Worm (Caenorhabditis elegans) whole organism, L4 larva: ENCODE measurements around the gene fozi-1.

Source experiments
- D1046.2 ChIP-seq: fragments of 200-800 bp; sonication (Bioruptor generic); IDR thresholded peaks from 2 replicates; pipeline ENCODE4 v1.3.6; 2022; ENCODE audit warnings: missing genetic modification characterization, missing compliant biosample characterization
- F49E8.2 ChIP-seq: sonication (generic microtip); optimal IDR thresholded peaks from 2 replicates; lab custom pipeline; 2016; ENCODE audit warnings: missing compliant biosample characterization, mild to moderate bottlenecking, missing genetic modification characterization, borderline replicate concordance
- T20F7.1 ChIP-seq: fragments of 200-800 bp; sonication (Bioruptor generic); optimal IDR thresholded peaks from 2 replicates; lab custom pipeline; 2018; ENCODE audit warnings: mild to moderate bottlenecking, missing genetic modification characterization, missing compliant biosample characterization
- ZK546.5 ChIP-seq, 2 experiments: sonication (generic microtip); optimal IDR thresholded peaks; 2 replicates each; lab custom pipeline; 2017; ENCODE audit warnings: missing biosample characterization in 2 of 2, missing genetic modification characterization in 2 of 2
- aha-1 ChIP-seq: fragments of 150-350 bp; peaks from one replicate; lab custom pipeline; 2014; ENCODE audit warnings: missing biosample characterization, missing genetic modification characterization
- ceh-32 ChIP-seq: sonication (generic microtip); optimal IDR thresholded peaks from 2 replicates; lab custom pipeline; 2016; ENCODE audit warnings: mild to moderate bottlenecking, missing genetic modification characterization, missing compliant biosample characterization; ENCODE audit not compliant: poor library complexity
- ceh-44 ChIP-seq: fragments of 200-800 bp; sonication (Bioruptor generic); IDR thresholded peaks from 2 replicates; pipeline ENCODE4 v1.3.6; 2022; ENCODE audit warnings: missing genetic modification reagents, missing genetic modification characterization, missing compliant biosample characterization
- dmd-8 ChIP-seq: fragments of 200-800 bp; sonication (Bioruptor generic); IDR thresholded peaks from 2 replicates; pipeline ENCODE4 v1.3.6; 2022; ENCODE audit warnings: missing genetic modification characterization, missing compliant biosample characterization
- dmd-9 ChIP-seq: fragments of 200-800 bp; sonication (Bioruptor generic); IDR thresholded peaks from 2 replicates; pipeline ENCODE4 v1.3.6; 2022; ENCODE audit warnings: missing genetic modification reagents, missing genetic modification characterization, missing compliant biosample characterization
- dpl-1 ChIP-seq: fragments of 150-350 bp; optimal IDR thresholded peaks from 2 replicates; lab custom pipeline; 2014; ENCODE audit warnings: missing biosample characterization, missing genetic modification reagents, missing genetic modification characterization
- dve-1 ChIP-seq: sonication (generic microtip); optimal IDR thresholded peaks from 2 replicates; lab custom pipeline; 2017; ENCODE audit warnings: antibody characterized with exemption, mild to moderate bottlenecking, missing genetic modification characterization, missing compliant biosample characterization; ENCODE audit not compliant: insufficient read depth
- fos-1 ChIP-seq: fragments of 150-350 bp; optimal IDR thresholded peaks from 2 replicates; lab custom pipeline; 2014; ENCODE audit warnings: missing biosample characterization, missing genetic modification characterization
- gei-8 ChIP-seq: fragments of 200-800 bp; sonication (Bioruptor generic); optimal IDR thresholded peaks from 2 replicates; lab custom pipeline; 2018; ENCODE audit warnings: mild to moderate bottlenecking, missing genetic modification characterization, missing compliant biosample characterization
- hlh-11 ChIP-seq: fragments of 200-800 bp; sonication (Bioruptor generic); optimal IDR thresholded peaks from 2 replicates; lab custom pipeline; 2018; ENCODE audit warnings: mild to moderate bottlenecking, missing genetic modification characterization, missing compliant biosample characterization
- jun-1 ChIP-seq: fragments of 150-350 bp; optimal IDR thresholded peaks from 2 replicates; lab custom pipeline; 2014; ENCODE audit warnings: missing biosample characterization, missing genetic modification reagents, missing genetic modification characterization
- lin-1 ChIP-seq: fragments of 200-800 bp; sonication (Bioruptor generic); IDR thresholded peaks from 2 replicates; pipeline ENCODE4 v1.3.6; 2022; ENCODE audit warnings: missing genetic modification reagents, missing genetic modification characterization, missing compliant biosample characterization
- lir-3 ChIP-seq: sonication (generic microtip); optimal IDR thresholded peaks from 2 replicates; lab custom pipeline; 2016; ENCODE audit warnings: mild to moderate bottlenecking, missing genetic modification characterization, missing compliant biosample characterization
- lsy-2 ChIP-seq, 2 experiments: fragments of 150-350 bp in 1 of 2; sonication (generic microtip) in 1 of 2; optimal IDR thresholded peaks; 2 replicates each; lab custom pipeline; 2014 to 2017; ENCODE audit warnings: missing biosample characterization in 2 of 2, missing genetic modification characterization in 2 of 2
- mdt-29 ChIP-seq: fragments of 200-800 bp; sonication (Bioruptor generic); IDR thresholded peaks from 2 replicates; pipeline ENCODE4 v1.3.6; 2022; ENCODE audit warnings: missing genetic modification reagents, missing genetic modification characterization, missing compliant biosample characterization
- mep-1 ChIP-seq: fragments of 150-350 bp; sonication (generic microtip); optimal IDR thresholded peaks from 3 replicates; lab custom pipeline; 2014; ENCODE audit warnings: missing biosample characterization, missing genetic modification characterization
- mes-2 ChIP-seq: sonication (generic microtip); optimal IDR thresholded peaks from 2 replicates; lab custom pipeline; 2016; ENCODE audit warnings: missing genotype, mild to moderate bottlenecking, missing genetic modification characterization, missing compliant biosample characterization; ENCODE audit not compliant: poor library complexity, severe bottlenecking
- mxl-2 ChIP-seq: fragments of 200-800 bp; sonication (Bioruptor generic); conservative IDR thresholded peaks from 2 replicates; pipeline ENCODE4 v1.3.6; 2022; ENCODE audit warnings: missing genetic modification reagents, missing genetic modification characterization, missing compliant biosample characterization
- nhr-42 ChIP-seq: fragments of 200-800 bp; sonication (Bioruptor generic); IDR thresholded peaks from 2 replicates; pipeline ENCODE4 v1.3.6; 2022; ENCODE audit warnings: missing genetic modification characterization, missing compliant biosample characterization
- nhr-48 ChIP-seq: sonication (generic microtip); optimal IDR thresholded peaks from 2 replicates; lab custom pipeline; 2016; ENCODE audit warnings: mild to moderate bottlenecking, missing genetic modification characterization, missing compliant biosample characterization
- php-3 ChIP-seq: fragments of 200-800 bp; sonication (Bioruptor generic); IDR thresholded peaks from 2 replicates; pipeline ENCODE4 v1.3.6; 2022; ENCODE audit warnings: missing genetic modification reagents, missing genetic modification characterization, missing compliant biosample characterization
- rbr-2 ChIP-seq: sonication (generic microtip); optimal IDR thresholded peaks from 2 replicates; lab custom pipeline; 2016; ENCODE audit warnings: missing genotype, missing genetic modification characterization, missing compliant biosample characterization
- saeg-2 ChIP-seq: fragments of 200-800 bp; sonication (Bioruptor generic); IDR thresholded peaks from 2 replicates; pipeline ENCODE4 v1.3.6; 2022; ENCODE audit warnings: missing genetic modification reagents, missing genetic modification characterization, missing compliant biosample characterization
- set-16 ChIP-seq: fragments of 200-800 bp; sonication (Bioruptor generic); IDR thresholded peaks from 2 replicates; pipeline ENCODE4 v1.3.6; 2022; ENCODE audit warnings: missing genetic modification reagents, missing genetic modification characterization, missing compliant biosample characterization
- tag-97 ChIP-seq: fragments of 200-800 bp; sonication (Bioruptor generic); IDR thresholded peaks from 2 replicates; pipeline ENCODE4 v1.3.6; 2022; ENCODE audit warnings: missing genetic modification characterization, missing compliant biosample characterization
- unc-62 ChIP-seq, 3 experiments: fragments of 150-350 bp in 1 of 3; sonication (generic microtip); optimal IDR thresholded peaks in 2 of 3; peaks in 1 of 3; 1 replicate in 1 of 3; 2 replicates in 2 of 3; lab custom pipeline; 2014 to 2017; ENCODE audit warnings: missing biosample characterization in 3 of 3, missing genetic modification characterization in 3 of 3, missing genetic modification reagents in 3 of 3, missing genotype in 1 of 3
- zip-11 ChIP-seq: fragments of 200-800 bp; sonication (Bioruptor generic); IDR thresholded peaks from 2 replicates; pipeline ENCODE4 v1.3.6; 2022; ENCODE audit warnings: missing genetic modification characterization, missing compliant biosample characterization
- ztf-7 ChIP-seq: fragments of 150-350 bp; optimal IDR thresholded peaks from 2 replicates; lab custom pipeline; 2014; ENCODE audit warnings: missing biosample characterization, missing genetic modification characterization

Gene fozi-1

ce11 chrIII:9331084-9331564, 49.5 kb downstream of the fozi-1 start, which contains the start of gene ufc-1:
Gene ufc-1 (plus strand): TSS chrIII:9331514.
- TF ChIP-seq saeg-2 (GFP tag; lab: Robert Waterston, UW) (no peak), rbr-2 (tag; lab: Kevin White, UChicago) (no peak), lir-3 (tag; lab: Kevin White, UChicago) (no peak), dve-1 (tag; lab: Kevin White, UChicago) (peak; percentile 14), ztf-7 (tag; lab: Kevin White, UChicago) (no peak), mes-2 (peak; percentile 61), tag-97 (GFP tag; lab: Robert Waterston, UW) (no peak), dpl-1 (GFP tag; lab: Kevin White, UChicago) (peak; percentile 4), T20F7.1 (no peak), jun-1 (tag; lab: Kevin White, UChicago) (no peak), nhr-48 (tag; lab: Kevin White, UChicago) (no peak), hlh-11 (tag; lab: Kevin White, UChicago) (no peak), aha-1 (peak; percentile 43), set-16 (GFP tag; lab: Robert Waterston, UW) (no peak), ceh-32 (tag; lab: Kevin White, UChicago) (no peak), lsy-2 (tag; optimal IDR thresholded peaks at IDR 0.05; lab: Kevin White, UChicago) (peak in 1 of 2 experiments; percentile 68), gei-8 (GFP tag; lab: Kevin White, UChicago) (no peak), dmd-8 (no peak), lin-1 (GFP tag; lab: Robert Waterston, UW) (no peak)

- TF ChIP-seq ZK546.5 (tag; optimal IDR thresholded peaks at IDR 0.05; lab: Kevin White, UChicago), result no peak
Observed at ce11 chrIII:9334174-9334573, 52.6 kb downstream of the fozi-1 start, which contains the start of gene elo-4. Gene elo-4 (minus strand): TSS chrIII:9334274.

ce11 chrIII:9335076-9335475, 53.5 kb downstream of the fozi-1 start:
- TF ChIP-seq mxl-2 (GFP tag; lab: Robert Waterston, UW) (no peak), dmd-9 (GFP tag; lab: Robert Waterston, UW) (no peak), php-3 (GFP tag; lab: Robert Waterston, UW) (no peak)

ce11 chrIII:9336807-9337206, 55.2 kb downstream of the fozi-1 start:
- peak in 1 of 2 experiments; percentile 95 for TF ChIP-seq unc-62 (GFP tag; optimal IDR thresholded peaks at IDR 0.05 in 1 of 2; lab: Kevin White, UChicago)
- TF ChIP-seq unc-62 (tag; optimal IDR thresholded peaks at IDR 0.05; lab: Kevin White, UChicago), result no peak
- TF ChIP-seq nhr-42 (GFP tag; lab: Robert Waterston, UW), result no peak

ce11 chrIII:9337968-9338367, 56.4 kb downstream of the fozi-1 start:
- TF ChIP-seq D1046.2 (no peak), unc-62 (GFP tag; optimal IDR thresholded peaks at IDR 0.05 in 1 of 2; lab: Kevin White, UChicago) (peak in 1 of 2 experiments; percentile 92), unc-62 (tag; optimal IDR thresholded peaks at IDR 0.05; lab: Kevin White, UChicago) (no peak), mdt-29 (GFP tag; lab: Robert Waterston, UW) (no peak), nhr-42 (GFP tag; lab: Robert Waterston, UW) (no peak)

ce11 chrIII:9340025-9340424, 58.4 kb downstream of the fozi-1 start:
- TF ChIP-seq nhr-48 (tag; lab: Kevin White, UChicago), result no peak
- TF ChIP-seq unc-62 (GFP tag; optimal IDR thresholded peaks at IDR 0.05 in 1 of 2; lab: Kevin White, UChicago), result peak in 1 of 2 experiments; percentile 93
- no peak for TF ChIP-seq unc-62 (tag; optimal IDR thresholded peaks at IDR 0.05; lab: Kevin White, UChicago)

- no peak for TF ChIP-seq zip-11 (GFP tag; lab: Robert Waterston, UW)
- TF ChIP-seq ceh-44 (GFP tag; lab: Robert Waterston, UW), result no peak
- TF ChIP-seq gei-8 (GFP tag; lab: Kevin White, UChicago), result no peak
- TF ChIP-seq mep-1 (tag; lab: Kevin White, UChicago), result no peak
- no peak for TF ChIP-seq F49E8.2 (tag; lab: Kevin White, UChicago)
- no peak for TF ChIP-seq fos-1 (tag; lab: Kevin White, UChicago)
Observed at ce11 chrIII:9344347-9344746, 62.8 kb downstream of the fozi-1 start, which contains the start of gene emb-9. Gene emb-9 (minus strand): TSS chrIII:9344447.
